Fruit fly (Drosophila melanogaster) whole organism, embryonic: ENCODE results near the gene CG12607.

Experiments
- CG10321 ChIP-seq: fragments of 200-800 bp; sonication (Bioruptor generic); IDR thresholded peaks from 2 replicates; pipeline ENCODE4 v1.3.6; 2022; ENCODE audit warnings: missing biosample characterization, missing genetic modification characterization
- CG10959 ChIP-seq: fragments of 200-800 bp; sonication (Bioruptor generic); IDR thresholded peaks from 2 replicates; pipeline ENCODE4 v1.3.6; 2022; ENCODE audit warnings: missing biosample characterization, missing genetic modification characterization
- CG11504 ChIP-seq: fragments of 200-800 bp; sonication (Bioruptor generic); optimal IDR thresholded peaks from 3 replicates; lab custom pipeline; 2019; ENCODE audit warnings: missing biosample characterization, mild to moderate bottlenecking, missing genetic modification characterization, moderate library complexity
- CG12155 ChIP-seq: fragments of 200-800 bp; sonication (Bioruptor generic); optimal IDR thresholded peaks from 3 replicates; lab custom pipeline; 2016; ENCODE audit warnings: missing biosample characterization, missing genetic modification characterization
- CG12391 ChIP-seq: fragments of 200-800 bp; sonication (Bioruptor generic); optimal IDR thresholded peaks from 3 replicates; lab custom pipeline; 2018; ENCODE audit warnings: missing biosample characterization, mild to moderate bottlenecking, missing genetic modification characterization, moderate library complexity
- CG1792 ChIP-seq: fragments of 200-800 bp; sonication (Bioruptor generic); optimal IDR thresholded peaks from 2 replicates; lab custom pipeline; 2016; ENCODE audit warnings: missing biosample characterization, missing genetic modification characterization
- CG30431 ChIP-seq: fragments of 200-800 bp; sonication (Bioruptor generic); optimal IDR thresholded peaks from 2 replicates; lab custom pipeline; 2017; ENCODE audit warnings: missing biosample characterization, missing genetic modification characterization
- CG31365 ChIP-seq: fragments of 200-800 bp; sonication (Bioruptor generic); optimal IDR thresholded peaks from 2 replicates; lab custom pipeline; 2018; ENCODE audit warnings: missing biosample characterization, mild to moderate bottlenecking, missing genetic modification characterization
- CG32767 ChIP-seq: fragments of 200-800 bp; sonication (Bioruptor generic); IDR thresholded peaks from 2 replicates; pipeline ENCODE4 v1.3.6; 2022; ENCODE audit warnings: missing biosample characterization, missing genetic modification characterization
- CG3407 ChIP-seq: fragments of 200-800 bp; sonication (Bioruptor generic); optimal IDR thresholded peaks from 2 replicates; lab custom pipeline; 2018; ENCODE audit warnings: missing biosample characterization, mild to moderate bottlenecking, missing genetic modification characterization
- CG34376 ChIP-seq: fragments of 200-800 bp; sonication (Bioruptor generic); optimal IDR thresholded peaks from 2 replicates; lab custom pipeline; 2018; ENCODE audit warnings: missing biosample characterization, mild to moderate bottlenecking, missing genetic modification characterization
- CG3726 ChIP-seq: fragments of 200-800 bp; sonication (Bioruptor generic); IDR thresholded peaks from 3 replicates; pipeline ENCODE4, ENCODE4 v1.3.6; 2022; ENCODE audit warnings: missing biosample characterization, missing genetic modification characterization
- CG6272 ChIP-seq: fragments of 200-800 bp; sonication (Bioruptor generic); IDR thresholded peaks from 2 replicates; pipeline ENCODE4 v1.3.6; 2022; ENCODE audit warnings: missing biosample characterization, missing genetic modification characterization
- CG6813 ChIP-seq: fragments of 200-800 bp; sonication (Bioruptor generic); optimal IDR thresholded peaks from 2 replicates; lab custom pipeline; 2017; ENCODE audit warnings: missing biosample characterization, missing genetic modification characterization, mild to moderate bottlenecking, moderate library complexity, missing genetic modification reagents
- CG7839 ChIP-seq: fragments of 200-800 bp; sonication (Bioruptor generic); optimal IDR thresholded peaks from 3 replicates; lab custom pipeline; 2018; ENCODE audit warnings: missing biosample characterization, mild to moderate bottlenecking, missing genetic modification characterization, moderate library complexity
- CkIIα-i1 ChIP-seq: fragments of 200-800 bp; sonication (Bioruptor generic); IDR thresholded peaks from 2 replicates; pipeline ENCODE4 v1.3.6; 2022; ENCODE audit warnings: missing biosample characterization, missing genetic modification characterization
- CoRest ChIP-seq: fragments of 200-800 bp; sonication (Bioruptor generic); optimal IDR thresholded peaks from 3 replicates; lab custom pipeline; 2018; ENCODE audit warnings: missing biosample characterization, mild to moderate bottlenecking, missing genetic modification characterization, moderate library complexity
- Dbx ChIP-seq: fragments of 200-800 bp; sonication (Bioruptor generic); IDR thresholded peaks from 3 replicates; pipeline ENCODE4 v1.3.6; 2022; ENCODE audit warnings: missing biosample characterization, missing genetic modification characterization
- Dek ChIP-seq: fragments of 200-800 bp; sonication (Bioruptor generic); optimal IDR thresholded peaks from 3 replicates; lab custom pipeline; 2019; ENCODE audit warnings: missing biosample characterization, mild to moderate bottlenecking, missing genetic modification characterization, moderate library complexity
- Doc3 ChIP-seq: fragments of 200-800 bp; sonication (Bioruptor generic); IDR thresholded peaks from 3 replicates; pipeline ENCODE4 v1.3.6; 2022; ENCODE audit warnings: missing biosample characterization, missing genetic modification characterization; ENCODE audit not compliant: partially characterized antibody
- Dref ChIP-seq: fragments of 200-800 bp; sonication (Bioruptor generic); IDR thresholded peaks from 2 replicates; pipeline ENCODE4 v1.3.6; 2022; ENCODE audit warnings: missing biosample characterization, missing genetic modification characterization
- E2f2 ChIP-seq: fragments of 200-800 bp; sonication (Bioruptor generic); IDR thresholded peaks from 2 replicates; pipeline ENCODE4 v1.3.6; 2022; ENCODE audit warnings: missing biosample characterization, missing genetic modification characterization
- Hey ChIP-seq: fragments of 200-800 bp; sonication (Bioruptor generic); optimal IDR thresholded peaks from 3 replicates; lab custom pipeline; 2018; ENCODE audit warnings: missing biosample characterization, mild to moderate bottlenecking, missing genetic modification characterization
- Hr3 ChIP-seq: fragments of 200-800 bp; sonication (Bioruptor generic); optimal IDR thresholded peaks from 3 replicates; lab custom pipeline; 2016; ENCODE audit warnings: missing biosample characterization, missing genetic modification characterization
- Lhr ChIP-seq: fragments of 200-800 bp; sonication (Bioruptor generic); optimal IDR thresholded peaks from 3 replicates; lab custom pipeline; 2017; ENCODE audit warnings: mild to moderate bottlenecking, missing biosample characterization, missing genetic modification reagents, missing genetic modification characterization
- NC2β ChIP-seq: fragments of 200-800 bp; sonication (Bioruptor generic); optimal IDR thresholded peaks from 2 replicates; lab custom pipeline; 2016; ENCODE audit warnings: missing biosample characterization, missing genetic modification characterization
- abd-A ChIP-seq: fragments of 200-800 bp; sonication (Bioruptor generic); optimal IDR thresholded peaks from 3 replicates; lab custom pipeline; 2019; ENCODE audit warnings: missing biosample characterization, mild to moderate bottlenecking, missing genetic modification characterization, moderate library complexity
- amos ChIP-seq: fragments of 200-800 bp; sonication (Bioruptor generic); IDR thresholded peaks from 2 replicates; pipeline ENCODE4 v1.3.6; 2022; ENCODE audit warnings: missing biosample characterization, missing genetic modification characterization; ENCODE audit not compliant: partially characterized antibody
- bigmax ChIP-seq: fragments of 200-800 bp; sonication (Bioruptor generic); optimal IDR thresholded peaks from 2 replicates; lab custom pipeline; 2018; ENCODE audit warnings: missing biosample characterization, mild to moderate bottlenecking, missing genetic modification characterization
- cad ChIP-seq: fragments of >200 bp; optimal IDR thresholded peaks from 2 replicates; lab custom pipeline; 2017; ENCODE audit warnings: missing biosample characterization, missing genetic modification characterization
- corto ChIP-seq: fragments of 200-800 bp; sonication (Bioruptor generic); optimal IDR thresholded peaks from 2 replicates; lab custom pipeline; 2016; ENCODE audit warnings: missing biosample characterization, mild to moderate bottlenecking, missing genetic modification characterization, moderate library complexity
- crp ChIP-seq, 2 experiments: fragments of 200-800 bp; sonication (Bioruptor generic); optimal IDR thresholded peaks; 2 replicates in 1 of 2; 3 replicates in 1 of 2; lab custom pipeline; 2017; ENCODE audit warnings: missing biosample characterization in 2 of 2, missing genetic modification characterization in 2 of 2, mild to moderate bottlenecking in 1 of 2, moderate library complexity in 1 of 2
- dati ChIP-seq: fragments of 200-800 bp; sonication (Bioruptor generic); IDR thresholded peaks from 2 replicates; pipeline ENCODE4 v1.3.6; 2022; ENCODE audit warnings: missing biosample characterization, missing genetic modification characterization
- dimm ChIP-seq: fragments of 200-800 bp; sonication (Bioruptor generic); IDR thresholded peaks from 2 replicates; pipeline ENCODE4 v1.3.6; 2022; ENCODE audit warnings: missing biosample characterization, missing genetic modification characterization
- ewg ChIP-seq: fragments of 200-800 bp; sonication (Bioruptor generic); optimal IDR thresholded peaks from 3 replicates; lab custom pipeline; 2017; ENCODE audit warnings: mild to moderate bottlenecking, missing biosample characterization, missing genetic modification reagents, missing genetic modification characterization
- fd96Cb ChIP-seq: fragments of 200-800 bp; sonication (Bioruptor generic); optimal IDR thresholded peaks from 2 replicates; lab custom pipeline; 2018; ENCODE audit warnings: missing biosample characterization, mild to moderate bottlenecking, missing genetic modification characterization, moderate library complexity
- gcm2 ChIP-seq: fragments of 200-800 bp; sonication (Bioruptor generic); optimal IDR thresholded peaks from 2 replicates; lab custom pipeline; 2016; ENCODE audit warnings: missing biosample characterization, missing genetic modification characterization
- gem ChIP-seq: fragments of 200-800 bp; sonication (Bioruptor generic); optimal IDR thresholded peaks from 2 replicates; lab custom pipeline; 2019; ENCODE audit warnings: missing biosample characterization, mild to moderate bottlenecking, missing genetic modification characterization, moderate library complexity
- gt ChIP-seq: fragments of 200-800 bp; sonication (Bioruptor generic); IDR thresholded peaks from 2 replicates; pipeline ENCODE4 v1.3.6; 2022; ENCODE audit warnings: missing biosample characterization, missing genetic modification characterization
- h ChIP-seq: fragments of >200 bp; optimal IDR thresholded peaks from 2 replicates; lab custom pipeline; 2017
- hb ChIP-seq: fragments of 200-800 bp; sonication (Bioruptor generic); IDR thresholded peaks from 3 replicates; pipeline ENCODE4 v1.3.6; 2022; ENCODE audit warnings: missing biosample characterization, missing genetic modification characterization; ENCODE audit not compliant: partially characterized antibody
- her ChIP-seq: fragments of 200-800 bp; sonication (Bioruptor generic); optimal IDR thresholded peaks from 2 replicates; lab custom pipeline; 2016; ENCODE audit warnings: missing biosample characterization, missing genetic modification characterization
- mam ChIP-seq: fragments of 200-800 bp; sonication (Bioruptor generic); optimal IDR thresholded peaks from 3 replicates; lab custom pipeline; 2016; ENCODE audit warnings: missing biosample characterization, missing genetic modification characterization
- pan ChIP-seq, 4 experiments: fragments of >200 bp in 3 of 4; fragments of 200-800 bp in 1 of 4; sonication (Bioruptor generic) in 1 of 4; optimal IDR thresholded peaks in 3 of 4; IDR thresholded peaks in 1 of 4; 2 replicates each; pipeline versions ENCODE4 v1.3.6 to Lab custom; 2017 to 2022; ENCODE audit warnings: missing biosample characterization in 2 of 4, missing genetic modification characterization in 2 of 4, mixed read lengths in 1 of 4
- pum ChIP-seq: fragments of 200-800 bp; sonication (Bioruptor generic); optimal IDR thresholded peaks from 2 replicates; lab custom pipeline; 2016; ENCODE audit warnings: missing biosample characterization, missing genetic modification characterization
- ranshi ChIP-seq: fragments of 200-800 bp; sonication (Bioruptor generic); IDR thresholded peaks from 2 replicates; pipeline ENCODE4 v1.3.6; 2022; ENCODE audit warnings: missing biosample characterization, missing genetic modification characterization
- sens-2 ChIP-seq: fragments of 200-800 bp; sonication (Bioruptor generic); IDR thresholded peaks from 2 replicates; pipeline ENCODE4 v1.3.6; 2022; ENCODE audit warnings: missing biosample characterization, missing genetic modification characterization
- tio ChIP-seq: fragments of 200-800 bp; sonication (Bioruptor generic); optimal IDR thresholded peaks from 2 replicates; lab custom pipeline; 2017; ENCODE audit warnings: missing biosample characterization, missing genetic modification characterization, inconsistent platforms
- z ChIP-seq: fragments of 200-800 bp; sonication (Bioruptor generic); IDR thresholded peaks from 3 replicates; pipeline ENCODE4 v1.3.6; 2022; ENCODE audit warnings: missing biosample characterization, missing genetic modification characterization
- zfh1 ChIP-seq: fragments of 200-800 bp; sonication (Bioruptor generic); IDR thresholded peaks from 3 replicates; pipeline ENCODE4 v1.3.6; 2022; ENCODE audit warnings: missing biosample characterization, missing genetic modification characterization

Gene CG12607

DNA sequence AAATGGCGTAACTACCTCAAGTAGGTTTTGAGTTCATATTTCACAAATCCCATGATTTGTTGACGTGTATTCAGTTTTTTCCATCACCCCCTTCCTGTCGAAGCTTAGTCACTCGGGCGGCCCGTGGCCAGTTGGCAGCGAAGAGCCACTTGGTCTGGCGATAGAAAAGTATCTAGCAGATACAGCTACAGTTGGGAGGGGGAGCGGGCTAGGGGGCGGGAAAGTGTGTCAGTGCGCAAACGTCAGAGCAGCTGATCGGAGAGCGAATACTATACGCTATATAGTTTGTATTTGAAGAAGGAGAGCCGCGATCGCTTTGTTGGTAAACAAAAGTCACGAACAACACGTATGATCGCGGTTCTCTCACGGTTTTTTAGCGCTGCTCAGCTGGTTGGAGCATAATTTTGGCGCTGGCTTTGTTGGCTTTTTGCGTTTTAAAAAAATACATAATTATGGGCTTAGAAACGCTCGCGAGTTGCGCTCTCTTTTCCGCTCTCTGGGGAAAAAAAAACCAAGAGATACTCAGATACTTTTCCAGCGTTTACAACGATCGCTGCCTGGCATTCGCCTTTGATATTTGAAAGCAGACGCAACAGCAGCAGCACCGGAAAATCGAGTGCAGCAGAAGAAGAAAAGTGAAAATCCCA lies 32.5 kb upstream of the CG12607 start (continued):
- TF ChIP-seq CkIIα-i1 (GFP tag; lab: Robert Waterston, UW) (no peak), CG3407 (no peak), abd-A (tag; lab: Kevin White, UChicago) (peak; percentile 63), CG34376 (GFP tag; lab: Kevin White, UChicago) (peak; percentile 91), CG6813 (GFP tag; lab: Kevin White, UChicago) (no peak), cad (GFP tag; lab: Kevin White, UChicago) (no peak), dati (GFP tag; lab: Robert Waterston, UW) (no peak), CoRest (tag; lab: Kevin White, UChicago) (no peak), Hr3 (GFP tag; lab: Kevin White, UChicago) (no peak), Lhr (GFP tag; lab: Kevin White, UChicago) (no peak), CG12155 (GFP tag; lab: Kevin White, UChicago) (no peak), ranshi (GFP tag; lab: Robert Waterston, UW) (0 out of 2 replicates have a peak, but pooled peaks have one; percentile 28), sens-2 (no peak), CG31365 (tag; lab: Kevin White, UChicago) (no peak), Dbx (GFP tag; lab: Robert Waterston, UW) (peak; percentile 51; the same call in 1 of the 3 replicates), ewg (GFP tag; lab: Kevin White, UChicago) (no peak), hb (no peak), tio (no peak), z (GFP tag; lab: Robert Waterston, UW) (no peak), CG30431 (GFP tag; lab: Kevin White, UChicago) (no peak), Hey (tag; lab: Kevin White, UChicago) (no peak), CG6272 (GFP tag; lab: Robert Waterston, UW) (no peak), Dek (no peak), bigmax (GFP tag; lab: Kevin White, UChicago) (no peak), gt (GFP tag; lab: Robert Waterston, UW) (no peak), fd96Cb (tag; lab: Kevin White, UChicago) (no peak), CG10321 (GFP tag; lab: Robert Waterston, UW) (no peak), dimm (GFP tag; lab: Robert Waterston, UW) (no peak), her (GFP tag; lab: Kevin White, UChicago) (no peak), crp (GFP tag; optimal IDR thresholded peaks at IDR 0.05; lab: Kevin White, UChicago) (peak in 1 of 2 experiments; percentile 77), E2f2 (no peak), mam (GFP tag; lab: Kevin White, UChicago) (peak; percentile 14), CG10959 (GFP tag; lab: Robert Waterston, UW) (no peak), gcm2 (GFP tag; lab: Kevin White, UChicago) (no peak), zfh1 (GFP tag; lab: Robert Waterston, UW) (0 out of 3 replicates have a peak, but pooled peaks have one; percentile 11), CG12391 (tag; lab: Kevin White, UChicago) (no peak), CG3726 (no peak), CG7839 (tag; lab: Kevin White, UChicago) (no peak), Doc3 (GFP tag; lab: Robert Waterston, UW) (no peak), amos (no peak; the same call in 1 of the 2 replicates), corto (no peak), h (lab: Kevin White, UChicago) (no peak), Dref (GFP tag; lab: Robert Waterston, UW) (no peak), CG32767 (GFP tag; lab: Robert Waterston, UW) (peak; percentile 74), pan (optimal IDR thresholded peaks at IDR 0.05; lab: Kevin White, UChicago) (no peak), pan (GFP tag; optimal IDR thresholded peaks at IDR 0.05 in 1 of 2, IDR thresholded peaks at IDR 0.05 in 1 of 2) (no peak), gem (no peak), NC2β (GFP tag; lab: Kevin White, UChicago) (no peak), CG1792 (GFP tag; lab: Kevin White, UChicago) (no peak), CG11504 (tag; lab: Kevin White, UChicago) (no peak), pum (GFP tag; lab: Kevin White, UChicago) (no peak)
